Fruit fly (Drosophila melanogaster): ENCODE data around the gene CG46026.

The CG46026 gene

dm6 chr3R:6304947-6305346, 1.7 kb upstream of the CG46026 start, which contains the start of gene Osi16:
Gene Osi16, plus strand, starts transcription at chr3R:6305247.
- no peak for TF ChIP-seq Hr4 (GFP tag; optimal IDR thresholded peaks at IDR 0.05)
- TF ChIP-seq CG6276 (GFP tag; optimal IDR thresholded peaks at IDR 0.05) = no peak
- no peak for TF ChIP-seq achi (GFP tag; optimal IDR thresholded peaks at IDR 0.05)
- TF ChIP-seq CG31627 (GFP tag; optimal IDR thresholded peaks at IDR 0.05) = no peak
- TF ChIP-seq Ets21C (GFP tag; optimal IDR thresholded peaks at IDR 0.05) = no peak
- TF ChIP-seq CG8319 (GFP tag; optimal IDR thresholded peaks at IDR 0.05) = no peak
- no peak for TF ChIP-seq Sox15 (GFP tag; optimal IDR thresholded peaks at IDR 0.05)
- TF ChIP-seq CG7368 (GFP tag; optimal IDR thresholded peaks at IDR 0.05) = no peak
- TF ChIP-seq Lpt (GFP tag; optimal IDR thresholded peaks at IDR 0.05) = no peak

dm6 chr3R:6309676-6310075, 3.0 kb downstream of the CG46026 start, which contains the start of gene CG31560:
Gene CG31560, plus strand, starts transcription at chr3R:6309976.
- TF ChIP-seq Hr4 (GFP tag; optimal IDR thresholded peaks at IDR 0.05) = no peak
- no peak for TF ChIP-seq CG34406 (GFP tag; optimal IDR thresholded peaks at IDR 0.05)
- TF ChIP-seq fd85E (GFP tag; optimal IDR thresholded peaks at IDR 0.05) = no peak

- no peak for TF ChIP-seq lz (GFP tag; optimal IDR thresholded peaks at IDR 0.05)
- TF ChIP-seq CG15336 (GFP tag; IDR thresholded peaks at IDR 0.05) = no peak
- TF ChIP-seq net (GFP tag; optimal IDR thresholded peaks at IDR 0.05) = no peak
- peak; percentile 89 for TF ChIP-seq Blimp-1 (GFP tag; optimal IDR thresholded peaks at IDR 0.05)
- no peak for TF ChIP-seq Hr39 (GFP tag; optimal IDR thresholded peaks at IDR 0.05)
- peak; percentile 52 for TF ChIP-seq Eip75B (GFP tag; optimal IDR thresholded peaks at IDR 0.05)
- TF ChIP-seq dac (GFP tag; optimal IDR thresholded peaks at IDR 0.05) = no peak
- no peak for TF ChIP-seq Eip78C (GFP tag)
- no peak for TF ChIP-seq Ets96B (tag; optimal IDR thresholded peaks at IDR 0.05)
Observed at dm6 chr3R:6311641-6312259, 5.1 kb downstream of the CG46026 start, which contains the start of gene Osi17. Gene Osi17, plus strand, starts transcription at chr3R:6311772.

dm6 chr3R:6315078-6315477, 8.4 kb downstream of the CG46026 start:
- TF ChIP-seq Eip78C (GFP tag) = peak; percentile 55
- peak; percentile 38; the same call in 1 of the 3 replicates for TF ChIP-seq eg (GFP tag; IDR thresholded peaks at IDR 0.05)
- TF ChIP-seq net (GFP tag; optimal IDR thresholded peaks at IDR 0.05) = no peak
- TF ChIP-seq CG6276 (GFP tag; optimal IDR thresholded peaks at IDR 0.05) = no peak
- TF ChIP-seq ss (GFP tag; optimal IDR thresholded peaks at IDR 0.05) = peak in 1 of 2 experiments; percentile 66
- 0 out of 3 replicates have a peak, but pooled peaks have one; percentile 21 for TF ChIP-seq CG8119 (GFP tag; IDR thresholded peaks at IDR 0.05)

- TF ChIP-seq CG7368 (GFP tag; optimal IDR thresholded peaks at IDR 0.05) (no peak), CG15336 (GFP tag; IDR thresholded peaks at IDR 0.05) (no peak), CG6792 (GFP tag; optimal IDR thresholded peaks at IDR 0.05) (no peak), CG3032 (tag; optimal IDR thresholded peaks at IDR 0.05) (no peak)
Observed at dm6 chr3R:6329774-6330298, 23.2 kb downstream of the CG46026 start, which contains the start of gene Osi18. Gene Osi18, plus strand, starts transcription at chr3R:6330248.

dm6 chr3R:6334906-6335433, 28.3 kb downstream of the CG46026 start, which contains the start of gene Osi19:
Gene Osi19, plus strand, starts transcription at chr3R:6335362.
- no peak for TF ChIP-seq CG8632 (GFP tag; optimal IDR thresholded peaks at IDR 0.05)

- TF ChIP-seq Eip78C (GFP tag) (no peak), Lpt (GFP tag; optimal IDR thresholded peaks at IDR 0.05) (no peak), Eip75B (GFP tag; optimal IDR thresholded peaks at IDR 0.05) (no peak), CG11902 (GFP tag; optimal IDR thresholded peaks at IDR 0.05) (no peak), Met (GFP tag; optimal IDR thresholded peaks at IDR 0.05) (no peak), topi (GFP tag; optimal IDR thresholded peaks at IDR 0.05) (no peak), CG6792 (GFP tag; optimal IDR thresholded peaks at IDR 0.05) (no peak), CG10631 (GFP tag; optimal IDR thresholded peaks at IDR 0.05) (no peak), CG6854 (GFP tag; optimal IDR thresholded peaks at IDR 0.05) (no peak), achi (GFP tag; optimal IDR thresholded peaks at IDR 0.05) (no peak), spab (GFP tag; optimal IDR thresholded peaks at IDR 0.05) (no peak), CG6276 (GFP tag; optimal IDR thresholded peaks at IDR 0.05) (no peak), fkh (GFP tag; optimal IDR thresholded peaks at IDR 0.05) (no peak), Ets21C (GFP tag; optimal IDR thresholded peaks at IDR 0.05) (no peak), Hr39 (GFP tag; optimal IDR thresholded peaks at IDR 0.05) (no peak), fd85E (GFP tag; optimal IDR thresholded peaks at IDR 0.05) (no peak), CG7368 (GFP tag; optimal IDR thresholded peaks at IDR 0.05) (no peak), CG3032 (tag; optimal IDR thresholded peaks at IDR 0.05) (no peak), Smox (GFP tag; optimal IDR thresholded peaks at IDR 0.05) (no peak)
Observed at dm6 chr3R:6337397-6337796, 30.7 kb downstream of the CG46026 start.
